Worm (Caenorhabditis elegans) whole organism, L4 larva: ENCODE measurements around the gene F35C11.3.

Experiments used
- F10B5.3 ChIP-seq: sonication (generic microtip); optimal IDR thresholded peaks from 2 replicates; lab custom pipeline; 2016; ENCODE audit warnings: mild to moderate bottlenecking, missing genetic modification characterization, missing compliant biosample characterization
- ces-1 ChIP-seq: fragments of 150-350 bp; sonication (generic microtip); optimal IDR thresholded peaks from 4 replicates; lab custom pipeline; 2014; ENCODE audit warnings: missing biosample characterization, missing genetic modification reagents, missing genetic modification characterization
- daf-12 ChIP-seq: fragments of 150-350 bp; optimal IDR thresholded peaks from 2 replicates; lab custom pipeline; 2014; ENCODE audit warnings: missing biosample characterization, missing genetic modification reagents, missing genetic modification characterization
- dpl-1 ChIP-seq: fragments of 150-350 bp; optimal IDR thresholded peaks from 2 replicates; lab custom pipeline; 2014; ENCODE audit warnings: missing biosample characterization, missing genetic modification reagents, missing genetic modification characterization
- lin-39 ChIP-seq: fragments of 150-350 bp; optimal IDR thresholded peaks from 2 replicates; lab custom pipeline; 2014; ENCODE audit warnings: missing biosample characterization, missing genetic modification reagents, missing genetic modification characterization
- nhr-77 ChIP-seq: fragments of 150-350 bp; optimal IDR thresholded peaks from 2 replicates; lab custom pipeline; 2014; ENCODE audit warnings: missing biosample characterization, missing genetic modification characterization
- unc-130 ChIP-seq: sonication (generic microtip); optimal IDR thresholded peaks from 2 replicates; lab custom pipeline; 2016; ENCODE audit warnings: missing genetic modification reagents, missing genetic modification characterization, missing compliant biosample characterization
- unc-62 ChIP-seq, 3 experiments: fragments of 150-350 bp in 1 of 3; sonication (generic microtip); optimal IDR thresholded peaks in 2 of 3; peaks in 1 of 3; 1 replicate in 1 of 3; 2 replicates in 2 of 3; lab custom pipeline; 2014 to 2017; ENCODE audit warnings: missing biosample characterization in 3 of 3, missing genetic modification characterization in 3 of 3, missing genetic modification reagents in 3 of 3, missing genotype in 1 of 3
- ztf-11 ChIP-seq: fragments of 150-350 bp; optimal IDR thresholded peaks from 2 replicates; lab custom pipeline; 2014; ENCODE audit warnings: missing biosample characterization, missing genetic modification characterization

- TF ChIP-seq unc-62 (GFP tag; optimal IDR thresholded peaks at IDR 0.05 in 1 of 2; lab: Kevin White, UChicago), result no peak
- TF ChIP-seq unc-62 (tag; optimal IDR thresholded peaks at IDR 0.05; lab: Kevin White, UChicago), result no peak
- no peak for TF ChIP-seq unc-130 (GFP tag; lab: Kevin White, UChicago)
- TF ChIP-seq F10B5.3 (tag; lab: Kevin White, UChicago), result no peak
- no peak for TF ChIP-seq lin-39 (tag; lab: Kevin White, UChicago)
- TF ChIP-seq nhr-77 (tag; lab: Kevin White, UChicago), result no peak
- no peak for TF ChIP-seq ztf-11
- TF ChIP-seq ces-1 (GFP tag; lab: Kevin White, UChicago), result no peak
- TF ChIP-seq daf-12 (tag; lab: Kevin White, UChicago), result no peak
- TF ChIP-seq dpl-1 (GFP tag; lab: Kevin White, UChicago), result no peak
Observed at ce11 chrII:8264619-8265018, 18.0 kb downstream of the F35C11.3 start, which contains the start of gene srdh-1.
